Worm (Caenorhabditis elegans): ENCODE measurements around the gene idpa-3.

DNA sequence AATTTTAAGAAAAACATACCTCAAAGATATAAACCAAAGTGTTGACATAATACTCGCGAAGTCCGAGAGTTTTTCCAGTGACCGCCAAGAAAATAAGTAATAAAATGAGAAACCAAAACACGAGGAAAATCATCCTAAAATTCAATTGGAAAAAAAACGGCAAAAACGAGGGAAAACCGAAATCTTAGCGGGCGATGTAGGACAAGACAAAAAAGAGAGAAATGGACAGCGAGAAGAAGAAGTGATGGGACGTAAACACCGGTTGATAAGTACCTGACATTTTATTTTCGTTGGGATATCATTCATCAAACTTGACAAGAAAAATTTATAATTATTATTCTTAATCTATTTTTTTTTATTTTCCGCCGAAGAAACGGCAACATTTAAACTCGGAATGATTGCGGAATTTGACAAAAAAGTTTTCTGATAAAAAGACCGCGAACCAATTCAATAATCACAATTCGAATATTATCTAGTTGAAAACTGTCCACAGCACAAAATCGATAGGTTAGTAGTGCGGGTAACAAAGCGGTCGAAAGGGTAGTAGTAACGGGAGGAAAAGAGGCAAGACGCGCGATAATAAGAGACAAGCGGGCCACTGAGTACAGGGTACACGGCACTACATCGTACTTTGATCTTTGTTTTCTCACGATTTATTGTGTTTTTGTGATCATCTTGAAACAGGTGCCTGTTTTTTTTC lies 8.8 kb upstream of the idpa-3 start, which contains the start of gene acl-5:
- TF ChIP-seq ceh-83 (GFP tag; optimal IDR thresholded peaks at IDR 0.05) (no peak), elt-3 (tag; optimal IDR thresholded peaks at IDR 0.05) (no peak), unc-39 (tag; optimal IDR thresholded peaks at IDR 0.05) (no peak), drap-1 (GFP tag; optimal IDR thresholded peaks at IDR 0.05) (no peak), unc-62 (GFP tag; optimal IDR thresholded peaks at IDR 0.05) (no peak), nhr-76 (tag; optimal IDR thresholded peaks at IDR 0.05) (no peak), mep-1 (tag; optimal IDR thresholded peaks at IDR 0.05) (no peak), ceh-43 (GFP tag; optimal IDR thresholded peaks at IDR 0.05) (no peak), lsy-2 (tag; optimal IDR thresholded peaks at IDR 0.05) (no peak), ztf-11 (tag; optimal IDR thresholded peaks at IDR 0.05) (no peak), nhr-28 (tag; optimal IDR thresholded peaks at IDR 0.05) (no peak)

Data from whole organism, mixed stage, embryonic.